Worm (Caenorhabditis elegans): Measurements from ENCODE around the gene T10D4.1.
"Not testable (repeated sequence)": the region's sequence is repeated elsewhere in the genome, so short reads cannot be mapped to it uniquely, and the experiment has no call there.

T10D4.1 gene

DNA sequence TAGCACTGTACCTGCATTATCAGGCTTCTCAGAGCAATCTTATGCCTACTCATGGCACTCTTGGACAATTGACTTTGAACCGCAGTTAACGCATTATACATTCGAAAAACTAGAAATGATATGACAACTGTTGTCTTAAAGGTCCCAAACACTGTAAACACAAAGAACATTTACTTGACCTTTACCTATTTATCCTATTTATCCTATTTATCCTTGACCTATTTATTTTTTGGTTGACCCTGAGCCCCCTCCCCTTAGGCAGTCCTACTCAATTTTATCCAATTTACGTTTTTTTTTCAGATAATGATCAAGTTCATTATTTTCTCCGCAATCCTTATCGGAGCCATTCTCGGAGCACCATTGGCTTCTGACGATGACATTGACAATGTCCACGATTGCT lies 1.7 kb downstream of the T10D4.1 start, which contains the start of the genes T10D4.14 and T10D4.19:
Gene T10D4.14, minus strand, starts transcription at position 101 of the 400 bp plus-strand sequence.
Gene T10D4.19, plus strand, starts transcription at position 304 of the 400 bp plus-strand sequence.
- TF ChIP-seq ztf-11 (tag; optimal IDR thresholded peaks at IDR 0.05) (no peak), zag-1 (tag; optimal IDR thresholded peaks at IDR 0.05) (no peak), ztf-1 (GFP tag; conservative IDR thresholded peaks at IDR 0.05) (no peak)

- TF ChIP-seq nhr-21 (tag; optimal IDR thresholded peaks at IDR 0.05) (no peak), nhr-6 (tag; optimal IDR thresholded peaks at IDR 0.05) (no peak), F13H6.1 (tag; optimal IDR thresholded peaks at IDR 0.05) (no peak), ceh-16 (tag; optimal IDR thresholded peaks at IDR 0.05) (no peak), lin-39 (tag; optimal IDR thresholded peaks at IDR 0.05) (no peak), peb-1 (tag; optimal IDR thresholded peaks at IDR 0.05) (no peak), lin-13 (GFP tag; optimal IDR thresholded peaks at IDR 0.05) (no peak), Y55F3AM.14 (GFP tag; optimal IDR thresholded peaks at IDR 0.05) (no peak), dmd-4 (tag; optimal IDR thresholded peaks at IDR 0.05) (no peak), alr-1 (tag; optimal IDR thresholded peaks at IDR 0.05) (no peak), unc-62 (GFP tag; optimal IDR thresholded peaks at IDR 0.05) (no peak), snpc-4 (tag; optimal IDR thresholded peaks at IDR 0.05) (no peak)
Measured at ce11 chrII:3154383-3154782, 4.4 kb downstream of the T10D4.1 start, which contains the start of gene sri-32. Gene sri-32 (minus strand): TSS chrII:3154483.

DNA sequence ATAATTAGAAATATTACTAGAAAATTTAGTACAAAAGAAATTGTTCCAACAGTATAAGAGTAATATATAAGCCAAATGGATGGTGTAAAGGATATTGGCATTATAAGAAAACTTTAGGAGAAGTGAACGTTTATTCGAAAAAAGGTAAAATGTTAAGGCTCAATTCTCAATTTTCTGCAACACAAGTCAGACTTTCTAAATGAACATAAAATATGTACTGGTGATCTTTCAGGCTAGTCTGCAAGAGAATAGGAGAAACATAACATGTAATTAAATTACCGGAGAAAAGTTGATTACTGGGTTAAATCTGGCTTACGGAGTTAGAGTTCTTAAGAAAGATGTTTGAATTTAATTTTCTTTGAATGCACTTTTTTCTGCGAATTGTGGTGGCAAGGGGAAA lies 6.8 kb downstream of the T10D4.1 start, which contains the start of gene sri-33:
Gene sri-33, minus strand, starts transcription at position 101 of the 400 bp plus-strand sequence.
- TF ChIP-seq C34F6.9 (tag; optimal IDR thresholded peaks at IDR 0.05) (no peak), nhr-21 (tag; optimal IDR thresholded peaks at IDR 0.05) (peak; percentile 5), skn-1 (tag; optimal IDR thresholded peaks at IDR 0.05) (no peak), F13H6.1 (tag; optimal IDR thresholded peaks at IDR 0.05) (no peak)

DNA sequence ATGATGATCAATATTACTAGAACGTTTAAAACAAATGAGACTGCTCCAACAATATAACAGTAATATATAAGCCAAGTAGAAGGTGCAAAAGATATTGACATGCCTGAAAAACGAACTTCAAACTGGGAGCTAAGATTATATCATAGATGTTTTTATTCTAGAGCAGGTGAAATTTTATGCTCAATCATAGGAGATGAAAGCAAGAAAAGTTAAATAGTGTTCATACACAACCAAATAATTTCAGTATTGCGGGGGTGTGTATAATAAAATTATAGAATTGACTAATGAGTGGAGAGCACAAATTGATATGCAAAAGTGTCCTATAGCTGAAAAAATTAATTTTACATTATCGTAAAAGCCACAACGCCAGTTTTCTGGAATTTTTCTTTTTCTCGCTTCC lies 9.0 kb downstream of the T10D4.1 start, which contains the start of gene sri-34:
Gene sri-34, minus strand, starts transcription at position 101 of the 400 bp plus-strand sequence.
- TF ChIP-seq ztf-11 (tag; optimal IDR thresholded peaks at IDR 0.05): no peak

ce11 chrII:3170089-3170488 lies 20.1 kb downstream of the T10D4.1 start, which contains the start of gene fbxc-55:
Gene fbxc-55 (minus strand): TSS chrII:3170189.
- TF ChIP-seq F13H6.1 (tag; optimal IDR thresholded peaks at IDR 0.05): no peak
- TF ChIP-seq sem-4 (tag; optimal IDR thresholded peaks at IDR 0.05): no peak
- no peak for TF ChIP-seq fos-1 (tag; optimal IDR thresholded peaks at IDR 0.05)

DNA sequence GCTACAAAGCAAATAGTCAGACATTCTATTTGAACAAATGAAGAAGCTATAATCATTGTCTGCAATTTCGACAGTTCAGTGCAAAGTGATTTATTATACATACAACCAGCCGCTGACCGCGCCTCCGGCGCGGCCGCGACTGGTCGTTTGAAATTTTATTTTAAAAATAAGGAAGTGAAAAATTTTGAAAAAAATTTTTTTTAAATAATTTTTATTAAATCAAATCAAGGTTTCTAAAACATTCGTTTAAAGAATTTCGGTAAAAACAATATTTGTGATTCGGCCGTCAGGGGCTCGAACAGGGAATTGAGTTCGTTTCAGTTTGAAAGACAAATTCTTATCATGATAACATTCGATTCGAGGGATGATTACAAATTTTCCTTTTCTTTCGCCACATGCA lies 22.2 kb downstream of the T10D4.1 start, which contains the start of gene Y27F2A.10:
Gene Y27F2A.10, minus strand, starts transcription at position 101 of the 400 bp plus-strand sequence.
- TF ChIP-seq ztf-4 (tag; optimal IDR thresholded peaks at IDR 0.05): no peak
- no peak for TF ChIP-seq lsy-2 (tag; optimal IDR thresholded peaks at IDR 0.05)
- TF ChIP-seq unc-62 (GFP tag; optimal IDR thresholded peaks at IDR 0.05): no peak
- TF ChIP-seq blmp-1 (tag; optimal IDR thresholded peaks at IDR 0.05; ENCODE audit: insufficient read depth): no peak
- no peak for TF ChIP-seq ceh-82 (tag; optimal IDR thresholded peaks at IDR 0.05)
- no peak for TF ChIP-seq nhr-25 (tag; optimal IDR thresholded peaks at IDR 0.05)
- no peak for TF ChIP-seq skn-1 (tag; optimal IDR thresholded peaks at IDR 0.05)
- TF ChIP-seq C34F6.9 (tag; optimal IDR thresholded peaks at IDR 0.05): no peak
- no peak for TF ChIP-seq lin-11 (tag; optimal IDR thresholded peaks at IDR 0.05)
- TF ChIP-seq snpc-4 (tag; optimal IDR thresholded peaks at IDR 0.05): no peak
- no peak for TF ChIP-seq zag-1 (tag; optimal IDR thresholded peaks at IDR 0.05)
- TF ChIP-seq aly-2 (tag; optimal IDR thresholded peaks at IDR 0.05): no peak
- TF ChIP-seq gmeb-1 (tag; optimal IDR thresholded peaks at IDR 0.05): no peak
- no peak for TF ChIP-seq nhr-77 (tag; optimal IDR thresholded peaks at IDR 0.05)
- no peak for TF ChIP-seq sma-9 (GFP tag; optimal IDR thresholded peaks at IDR 0.05)
- no peak for TF ChIP-seq sma-9 (tag; optimal IDR thresholded peaks at IDR 0.05)
- TF ChIP-seq dmd-4 (tag; optimal IDR thresholded peaks at IDR 0.05): no peak

DNA sequence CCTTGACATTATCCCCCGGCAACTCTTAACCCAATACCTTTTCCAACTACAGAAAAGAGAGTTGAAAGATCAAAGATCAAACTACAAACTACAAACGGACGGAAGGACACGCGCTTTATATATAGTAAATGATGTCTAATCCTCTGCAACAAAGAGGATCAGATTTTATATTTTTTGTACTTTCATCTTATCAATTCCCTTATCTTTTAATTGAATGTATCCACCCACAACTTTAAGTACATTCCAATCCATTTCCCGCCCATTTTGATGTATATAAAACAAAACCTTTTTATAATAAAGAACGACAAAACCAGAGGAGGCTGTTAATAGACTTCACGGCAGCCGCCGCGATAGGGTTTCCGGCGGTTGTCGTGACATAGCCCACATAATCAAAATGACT lies 27.7 kb downstream of the T10D4.1 start, which contains the start of gene sri-40:
Gene sri-40, plus strand, starts transcription at position 301 of the 400 bp plus-strand sequence.
- TF ChIP-seq mab-5, nhr-6, ZK546.5 (tag; optimal IDR thresholded peaks at IDR 0.05): not testable (repeated sequence)
